Worm (Caenorhabditis elegans): ENCODE measurements around the gene Y45F10A.7.

ce11 chrIV:13512112-13512569 is 19.8 kb downstream of the Y45F10A.7 start, which contains the start of gene puf-3:
- no peak for TF ChIP-seq flt-1 (GFP tag; IDR thresholded peaks at IDR 0.05)
- TF ChIP-seq klf-2 (GFP tag; conservative IDR thresholded peaks at IDR 0.05) = no peak
- TF ChIP-seq ztf-23 (GFP tag; IDR thresholded peaks at IDR 0.05) = no peak
- no peak for TF ChIP-seq med-1 (GFP tag; optimal IDR thresholded peaks at IDR 0.05; ENCODE audit: insufficient read depth)
- TF ChIP-seq cog-1 (tag; optimal IDR thresholded peaks at IDR 0.05) = no peak
- no peak for TF ChIP-seq ref-1 (GFP tag; conservative IDR thresholded peaks at IDR 0.05)

All from whole organism, midembryonic.